Worm (Caenorhabditis elegans) whole organism, early embryonic: ENCODE results near the gene T07F8.1.

Source experiments
- ceh-36 ChIP-seq: sonication (generic microtip); optimal IDR thresholded peaks from 2 replicates; lab custom pipeline; 2016; ENCODE audit warnings: missing genetic modification characterization, inconsistent platforms, missing compliant biosample characterization
- hmbx-1 ChIP-seq: sonication (generic microtip); optimal IDR thresholded peaks from 2 replicates; lab custom pipeline; 2016; ENCODE audit warnings: mild to moderate bottlenecking, missing genetic modification characterization, missing compliant biosample characterization
- pes-1 ChIP-seq: fragments of 200-800 bp; sonication (Bioruptor generic); IDR thresholded peaks from 2 replicates; pipeline ENCODE4 v1.3.6; 2022; ENCODE audit warnings: missing genetic modification reagents, missing genetic modification characterization, missing compliant biosample characterization
- tbx-11 ChIP-seq: fragments of 200-800 bp; sonication (Bioruptor generic); IDR thresholded peaks from 2 replicates; pipeline ENCODE4 v1.3.6; 2022; ENCODE audit warnings: missing genetic modification characterization, missing compliant biosample characterization

DNA sequence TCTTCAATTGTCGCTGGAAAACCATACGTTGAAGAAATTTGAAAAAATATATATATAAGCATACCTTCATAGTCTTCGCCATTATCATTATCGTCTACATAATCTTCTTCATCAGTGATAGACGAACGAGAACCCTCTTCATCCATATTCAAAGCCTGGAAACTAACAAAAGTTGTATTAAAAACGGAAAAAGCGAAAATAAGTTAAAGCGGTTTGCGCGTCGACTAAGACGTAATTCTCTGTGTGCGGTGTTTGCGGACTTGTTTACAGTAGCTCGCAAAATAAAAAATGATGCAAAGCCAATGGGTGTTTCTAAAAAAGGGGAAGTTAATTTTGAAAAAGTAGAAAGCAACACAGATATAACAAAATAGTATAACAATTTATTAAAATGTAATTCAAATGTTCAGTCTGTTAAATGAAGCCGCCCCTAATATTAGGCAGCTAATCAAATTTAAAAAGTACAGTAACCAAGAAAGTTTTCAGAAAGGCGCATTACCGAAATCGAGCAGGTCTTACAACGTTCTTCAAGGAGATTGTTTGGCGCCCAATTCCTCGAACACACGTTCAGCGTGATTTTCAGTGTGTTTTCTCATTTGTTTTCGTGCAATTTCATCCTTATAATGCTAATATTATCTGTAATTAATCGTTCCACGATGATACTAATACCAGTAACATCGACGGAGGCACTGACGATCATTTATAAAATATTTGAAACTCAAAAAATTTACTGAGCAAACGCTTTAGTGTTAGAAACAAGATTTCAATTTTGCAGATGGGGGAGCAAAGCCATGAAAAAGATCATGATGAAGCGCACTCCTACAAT, 16.1 kb upstream of the T07F8.1 start, which contains the start of the genes T07F8.4 and gld-3:
- no peak for TF ChIP-seq hmbx-1
- no peak for TF ChIP-seq pes-1
- no peak for TF ChIP-seq ceh-36
- no peak for TF ChIP-seq tbx-11 (GFP tag; lab: Robert Waterston, UW)
